Worm (Caenorhabditis elegans): Measurements from ENCODE around the gene cnt-2.

Gene cnt-2

DNA sequence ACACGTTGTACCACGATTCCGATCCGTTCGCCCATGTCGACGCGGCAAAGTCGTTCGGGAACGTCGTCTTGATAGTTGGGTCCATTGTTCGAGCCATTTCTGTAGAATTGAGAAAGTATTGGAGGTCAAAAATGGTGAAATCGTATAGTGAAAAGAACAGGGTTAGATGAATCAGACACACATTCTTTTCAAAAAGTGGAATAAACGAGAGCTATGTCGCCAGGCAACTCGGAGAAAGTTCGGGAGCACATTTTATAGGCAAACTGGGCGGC, 21.5 kb upstream of the cnt-2 start, which contains the start of gene Y39A1A.9:
Y39A1A.9 (minus strand) TSS at position 99 of the 272 bp plus-strand sequence.
- TF ChIP-seq C34B4.2 (tag; optimal IDR thresholded peaks at IDR 0.05): no peak
- TF ChIP-seq nhr-71 (tag; optimal IDR thresholded peaks at IDR 0.05): no peak
- no peak for TF ChIP-seq zag-1 (tag; optimal IDR thresholded peaks at IDR 0.05)
- TF ChIP-seq jun-1 (tag; optimal IDR thresholded peaks at IDR 0.05): no peak
- TF ChIP-seq sup-37 (GFP tag; optimal IDR thresholded peaks at IDR 0.05): no peak
- no peak for TF ChIP-seq blmp-1 (tag; optimal IDR thresholded peaks at IDR 0.05)
- no peak for TF ChIP-seq lir-3 (tag; optimal IDR thresholded peaks at IDR 0.05; ENCODE audit: poor library complexity)
- TF ChIP-seq pax-3 (tag; optimal IDR thresholded peaks at IDR 0.05): no peak
- TF ChIP-seq nhr-47 (tag; optimal IDR thresholded peaks at IDR 0.05): no peak
- TF ChIP-seq pag-3 (tag; optimal IDR thresholded peaks at IDR 0.05; ENCODE audit: borderline replicate concordance, insufficient read depth): no peak
- TF ChIP-seq fkh-10 (GFP tag; optimal IDR thresholded peaks at IDR 0.05): no peak
- no peak for TF ChIP-seq fkh-8 (tag; optimal IDR thresholded peaks at IDR 0.05)

DNA sequence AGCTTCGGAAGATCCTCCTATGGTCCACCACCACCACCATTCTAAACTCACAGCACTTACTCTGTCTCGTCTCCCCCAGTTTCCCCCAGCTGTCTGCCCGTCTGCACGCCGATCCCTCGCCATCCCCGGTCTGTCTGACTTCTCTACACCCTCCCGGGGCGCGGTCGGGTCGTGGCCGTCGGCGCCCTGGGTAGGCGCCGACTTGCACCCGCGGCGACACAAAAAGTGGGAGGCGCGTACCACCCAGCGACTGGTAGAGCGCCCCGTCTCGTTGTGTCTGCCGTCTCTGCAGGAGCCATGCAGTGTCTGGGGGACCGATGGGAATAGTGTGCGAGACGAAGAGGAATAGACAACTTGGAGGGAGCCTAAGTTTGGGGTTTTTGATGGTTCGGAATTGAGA, 20.8 kb upstream of the cnt-2 start:
- TF ChIP-seq alr-1 (tag; optimal IDR thresholded peaks at IDR 0.05; ENCODE audit: borderline replicate concordance) (no peak), blmp-1 (tag; optimal IDR thresholded peaks at IDR 0.05) (peak; percentile 59), egl-13 (tag; optimal IDR thresholded peaks at IDR 0.05) (peak; percentile 89), ceh-90 (tag; optimal IDR thresholded peaks at IDR 0.05) (no peak), snu-23 (GFP tag; optimal IDR thresholded peaks at IDR 0.05) (peak; percentile 86), tlp-1 (tag; optimal IDR thresholded peaks at IDR 0.05) (no peak), ces-1 (GFP tag; optimal IDR thresholded peaks at IDR 0.05) (no peak), nhr-71 (tag; optimal IDR thresholded peaks at IDR 0.05) (peak; percentile 94), unc-30 (tag; optimal IDR thresholded peaks at IDR 0.05) (peak; percentile 36), mab-9 (GFP tag; IDR thresholded peaks at IDR 0.05) (peak; percentile 74), unc-86 (tag; optimal IDR thresholded peaks at IDR 0.05) (peak; percentile 91), tbx-2 (tag; optimal IDR thresholded peaks at IDR 0.05) (peak; percentile 91), zag-1 (tag; optimal IDR thresholded peaks at IDR 0.05) (no peak), ama-1 (optimal IDR thresholded peaks at IDR 0.05) (no peak), lin-35 (GFP tag; optimal IDR thresholded peaks at IDR 0.05) (peak; percentile 68 to 71), snpc-4 (tag; optimal IDR thresholded peaks at IDR 0.05) (peak; percentile 77), ztf-4 (tag; optimal IDR thresholded peaks at IDR 0.05) (peak; percentile 86), nhr-12 (tag; optimal IDR thresholded peaks at IDR 0.05) (no peak), unc-98 (GFP tag; IDR thresholded peaks at IDR 0.05) (peak; percentile 59), C34B4.2 (tag; optimal IDR thresholded peaks at IDR 0.05) (no peak), lin-13 (GFP tag; optimal IDR thresholded peaks at IDR 0.05) (peak; percentile 87), hpl-2 (GFP tag; optimal IDR thresholded peaks at IDR 0.05) (no peak), mdl-1 (tag; optimal IDR thresholded peaks at IDR 0.05) (peak in 1 of 2 experiments; percentile 80), nhr-77 (tag; optimal IDR thresholded peaks at IDR 0.05) (peak; percentile 74), rnt-1 (tag; optimal IDR thresholded peaks at IDR 0.05) (peak; percentile 88), nhr-90 (tag; optimal IDR thresholded peaks at IDR 0.05; ENCODE audit: poor library complexity) (peak; percentile 89), nhr-85 (tag) (peak; percentile 96), irx-1 (tag; optimal IDR thresholded peaks at IDR 0.05) (peak; percentile 72), sox-4 (tag; optimal IDR thresholded peaks at IDR 0.05) (peak; percentile 57), vab-15 (tag; optimal IDR thresholded peaks at IDR 0.05) (no peak), lin-14 (GFP tag; optimal IDR thresholded peaks at IDR 0.05) (peak; percentile 98), C04F5.9 (tag; optimal IDR thresholded peaks at IDR 0.05) (peak; percentile 54), fkh-10 (GFP tag; optimal IDR thresholded peaks at IDR 0.05) (peak; percentile 75), efl-1 (optimal IDR thresholded peaks at IDR 0.05) (peak; percentile 75 to 82), efl-1 (GFP tag; optimal IDR thresholded peaks at IDR 0.05 in 1 of 2) (peak in 1 of 2 experiments; percentile 61), ceh-8 (GFP tag; optimal IDR thresholded peaks at IDR 0.05) (peak; percentile 98), nhr-28 (tag; optimal IDR thresholded peaks at IDR 0.05) (no peak), zip-4 (GFP tag; optimal IDR thresholded peaks at IDR 0.05) (peak; percentile 72), xbp-1 (tag; optimal IDR thresholded peaks at IDR 0.05) (peak; percentile 86), sup-37 (GFP tag; optimal IDR thresholded peaks at IDR 0.05) (peak; percentile 51), fos-1 (tag; optimal IDR thresholded peaks at IDR 0.05) (peak; percentile 46), elt-2 (tag; optimal IDR thresholded peaks at IDR 0.05) (peak; percentile 67), egl-27 (tag; optimal IDR thresholded peaks at IDR 0.05) (peak; percentile 60 to 75), elt-3 (tag; optimal IDR thresholded peaks at IDR 0.05) (peak in 2 of 6 experiments; percentile 28 to 56), ceh-82 (tag; optimal IDR thresholded peaks at IDR 0.05) (peak; percentile 64 to 97 (median 89))
